Worm (Caenorhabditis elegans): Measurements from ENCODE around the gene T22D1.18.

DNA sequence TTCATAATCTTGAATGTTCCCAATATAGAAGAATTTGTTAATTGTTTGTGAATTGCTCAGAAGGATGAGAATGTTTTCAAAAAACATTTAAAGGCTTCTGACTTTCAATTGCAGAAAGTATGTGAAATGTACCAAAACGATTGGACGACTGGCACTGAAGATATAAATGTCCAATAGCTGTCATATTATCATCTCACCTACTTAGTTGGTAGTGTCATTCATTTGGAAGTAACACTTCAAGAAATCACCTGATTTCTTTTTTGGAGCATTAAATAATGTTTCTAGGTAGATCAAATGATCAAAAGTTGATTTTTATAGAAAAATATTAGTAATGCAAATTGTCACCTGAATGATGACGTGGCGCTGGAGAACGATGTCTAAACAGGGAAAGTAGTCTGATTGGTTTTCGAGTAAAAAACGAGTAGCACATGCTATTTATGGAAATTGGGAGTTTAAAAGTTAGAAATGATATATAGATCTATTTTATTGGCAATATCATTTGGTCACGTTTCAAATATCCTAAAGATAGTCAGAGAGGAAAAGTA is 40.2 kb downstream of the T22D1.18 start:
- TF ChIP-seq ets-7 (tag; optimal IDR thresholded peaks at IDR 0.05) (no peak), tra-4 (tag; optimal IDR thresholded peaks at IDR 0.05) (no peak), ama-1 (optimal IDR thresholded peaks at IDR 0.05) (no peak), flt-1 (GFP tag; IDR thresholded peaks at IDR 0.05) (no peak), hmbx-1 (tag; optimal IDR thresholded peaks at IDR 0.05) (no peak), ceh-13 (GFP tag; optimal IDR thresholded peaks at IDR 0.05) (no peak), aly-1 (tag; optimal IDR thresholded peaks at IDR 0.05) (no peak), scrt-1 (GFP tag; IDR thresholded peaks at IDR 0.05) (no peak), sea-1 (GFP tag; conservative IDR thresholded peaks at IDR 0.05) (no peak), pes-1 (GFP tag; IDR thresholded peaks at IDR 0.05) (no peak), tbx-11 (GFP tag; IDR thresholded peaks at IDR 0.05) (no peak)
